Worm (Caenorhabditis elegans): Measurements from ENCODE around the gene C34D1.4.

DNA sequence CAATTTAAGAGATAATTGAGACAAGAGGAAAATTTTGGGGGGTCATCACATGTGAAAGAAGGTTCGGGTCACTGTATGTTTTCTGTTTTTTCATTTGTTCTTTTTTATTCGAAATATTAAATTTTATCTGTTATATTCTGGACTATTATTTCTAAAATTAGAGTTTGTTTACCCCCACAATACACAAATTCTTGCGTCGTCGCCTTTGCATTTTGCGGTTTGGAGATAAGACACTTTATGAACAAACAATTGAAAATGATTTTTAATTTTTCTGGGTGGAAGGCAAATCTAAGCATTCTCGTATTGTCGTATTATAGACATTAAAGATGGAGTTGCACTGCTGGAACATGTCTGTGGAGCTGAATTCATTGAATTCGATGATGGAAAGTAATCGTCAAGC lies 14.2 kb upstream of the C34D1.4 start:
- TF ChIP-seq tbx-2 (tag; optimal IDR thresholded peaks at IDR 0.05) (no peak), nhr-76 (tag; optimal IDR thresholded peaks at IDR 0.05) (no peak), ceh-9 (tag; optimal IDR thresholded peaks at IDR 0.05) (no peak), lsy-12 (tag; optimal IDR thresholded peaks at IDR 0.05) (no peak), nhr-12 (tag; optimal IDR thresholded peaks at IDR 0.05) (no peak), unc-39 (tag; optimal IDR thresholded peaks at IDR 0.05) (no peak), elt-3 (tag; optimal IDR thresholded peaks at IDR 0.05) (no peak)

Measured in whole organism, L3 larva.